Worm (Caenorhabditis elegans): Measurements from ENCODE around the gene sbp-1.

sbp-1 gene

ce11 chrIII:11484139-11484590, 41.8 kb upstream of the sbp-1 start, which contains the start of gene fbxa-220:
Gene fbxa-220 (minus strand): TSS chrIII:11484189.
- TF ChIP-seq nhr-47 (tag; optimal IDR thresholded peaks at IDR 0.05) (no peak), efl-3 (GFP tag; optimal IDR thresholded peaks at IDR 0.05) (no peak), fkh-4 (tag; optimal IDR thresholded peaks at IDR 0.05; ENCODE audit: borderline replicate concordance) (no peak)

- TF ChIP-seq ztf-11 (tag; optimal IDR thresholded peaks at IDR 0.05) = peak in 1 of 2 experiments; percentile 22
- no peak for TF ChIP-seq tbx-2 (tag; optimal IDR thresholded peaks at IDR 0.05)
These were observed 39.0 kb upstream of the sbp-1 start for ce11 chrIII:11481309-11481845.

- TF ChIP-seq nhr-85 (tag) = peak; percentile 57
- TF ChIP-seq fkh-10 (GFP tag; optimal IDR thresholded peaks at IDR 0.05) = no peak
- no peak for TF ChIP-seq mdl-1 (tag; optimal IDR thresholded peaks at IDR 0.05)
- no peak for TF ChIP-seq efl-1 (optimal IDR thresholded peaks at IDR 0.05)
- TF ChIP-seq efl-1 (GFP tag; optimal IDR thresholded peaks at IDR 0.05 in 1 of 2) = peak in 1 of 2 experiments; percentile 87
- TF ChIP-seq skn-1 (tag; optimal IDR thresholded peaks at IDR 0.05) = no peak
- peak; percentile 60 for TF ChIP-seq lin-14 (GFP tag; optimal IDR thresholded peaks at IDR 0.05)
- TF ChIP-seq mep-1 (tag; optimal IDR thresholded peaks at IDR 0.05) = peak; percentile 39
- peak; percentile 87 for TF ChIP-seq blmp-1 (tag; optimal IDR thresholded peaks at IDR 0.05)
These were observed 36.4 kb upstream of the sbp-1 start for ce11 chrIII:11478468-11479363.

- no peak for TF ChIP-seq ces-1 (GFP tag; optimal IDR thresholded peaks at IDR 0.05)
- no peak for TF ChIP-seq nhr-76 (tag; optimal IDR thresholded peaks at IDR 0.05)
- no peak for TF ChIP-seq lsy-2 (tag; optimal IDR thresholded peaks at IDR 0.05)
- no peak for TF ChIP-seq nhr-11 (tag; optimal IDR thresholded peaks at IDR 0.05)
- no peak for TF ChIP-seq tbx-2 (tag; optimal IDR thresholded peaks at IDR 0.05)
- TF ChIP-seq mef-2 (tag; optimal IDR thresholded peaks at IDR 0.05) = no peak
- no peak for TF ChIP-seq skn-1 (tag; optimal IDR thresholded peaks at IDR 0.05)
These were observed 34.9 kb upstream of the sbp-1 start for ce11 chrIII:11477307-11477706.

ce11 chrIII:11474674-11475306, 32.4 kb upstream of the sbp-1 start:
- TF ChIP-seq ceh-8 (GFP tag; optimal IDR thresholded peaks at IDR 0.05) (peak; percentile 20), alr-1 (tag; optimal IDR thresholded peaks at IDR 0.05; ENCODE audit: borderline replicate concordance) (no peak), blmp-1 (tag; optimal IDR thresholded peaks at IDR 0.05) (no peak)

ce11 chrIII:11472861-11473260, 30.5 kb upstream of the sbp-1 start:
- peak; percentile 11 for TF ChIP-seq nhr-85 (tag)
- TF ChIP-seq unc-62 (GFP tag; optimal IDR thresholded peaks at IDR 0.05) = no peak
- TF ChIP-seq aly-2 (tag; optimal IDR thresholded peaks at IDR 0.05) = no peak
- no peak for TF ChIP-seq irx-1 (tag; optimal IDR thresholded peaks at IDR 0.05)
- TF ChIP-seq nhr-71 (tag; optimal IDR thresholded peaks at IDR 0.05) = no peak
- TF ChIP-seq mep-1 (tag; optimal IDR thresholded peaks at IDR 0.05) = no peak
- no peak for TF ChIP-seq skn-1 (tag; optimal IDR thresholded peaks at IDR 0.05)
- TF ChIP-seq swsn-7 (tag; optimal IDR thresholded peaks at IDR 0.05) = no peak
- TF ChIP-seq unc-86 (tag; optimal IDR thresholded peaks at IDR 0.05) = no peak

ce11 chrIII:11471336-11471735, 29.0 kb upstream of the sbp-1 start:
- TF ChIP-seq lsy-2 (tag; optimal IDR thresholded peaks at IDR 0.05) (peak; percentile 13 to 89), sox-4 (tag; optimal IDR thresholded peaks at IDR 0.05) (no peak), grh-1 (GFP tag; IDR thresholded peaks at IDR 0.05) (no peak), F16B12.6 (tag; optimal IDR thresholded peaks at IDR 0.05) (peak; percentile 44)
